Worm (Caenorhabditis elegans): Measurements from ENCODE around the gene K08D8.2.

Gene K08D8.2

DNA sequence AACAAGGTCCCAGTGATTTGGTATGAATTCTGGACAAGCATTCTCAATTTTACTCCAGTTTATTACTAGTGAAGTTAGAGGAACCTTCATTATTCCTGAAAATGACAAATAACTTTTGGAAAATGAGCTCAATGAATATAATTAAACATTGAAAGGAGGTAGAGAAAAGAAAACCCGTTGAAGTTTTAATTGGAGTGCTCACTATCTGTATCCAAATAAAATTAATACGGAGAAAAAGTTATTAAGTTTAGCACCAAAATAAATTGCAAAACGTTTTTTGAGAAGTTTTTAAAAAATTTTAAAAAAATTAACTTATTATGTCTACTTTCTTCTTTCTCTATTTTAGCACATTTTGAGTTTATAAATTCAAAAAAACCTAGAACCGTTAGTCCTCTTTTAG is 43.6 kb downstream of the K08D8.2 start, which contains the start of gene F55G11.1:
Gene F55G11.1, minus strand, starts transcription at position 101 of the 400 bp plus-strand sequence.
- no peak for TF ChIP-seq ztf-4 (tag; optimal IDR thresholded peaks at IDR 0.05)
- no peak for TF ChIP-seq Y55F3AM.14 (GFP tag; optimal IDR thresholded peaks at IDR 0.05)
- no peak for TF ChIP-seq elt-3 (tag; optimal IDR thresholded peaks at IDR 0.05)
- no peak for TF ChIP-seq ama-1 (optimal IDR thresholded peaks at IDR 0.05)
- TF ChIP-seq lin-13 (GFP tag; optimal IDR thresholded peaks at IDR 0.05), result no peak
- TF ChIP-seq nhr-77 (tag; optimal IDR thresholded peaks at IDR 0.05), result no peak
- no peak for TF ChIP-seq elt-1 (tag; optimal IDR thresholded peaks at IDR 0.05)
- TF ChIP-seq gmeb-1 (tag; optimal IDR thresholded peaks at IDR 0.05), result no peak
- no peak for TF ChIP-seq ztf-1 (GFP tag; conservative IDR thresholded peaks at IDR 0.05)
- no peak for TF ChIP-seq nhr-129 (tag; optimal IDR thresholded peaks at IDR 0.05)
- TF ChIP-seq nhr-23 (tag; optimal IDR thresholded peaks at IDR 0.05), result no peak
- TF ChIP-seq lsy-2 (tag; optimal IDR thresholded peaks at IDR 0.05), result no peak
- TF ChIP-seq unc-62 (GFP tag; optimal IDR thresholded peaks at IDR 0.05), result no peak
- TF ChIP-seq aly-2 (tag; optimal IDR thresholded peaks at IDR 0.05), result no peak
- TF ChIP-seq skn-1 (tag; optimal IDR thresholded peaks at IDR 0.05), result no peak
- TF ChIP-seq fos-1 (tag; optimal IDR thresholded peaks at IDR 0.05), result no peak
- TF ChIP-seq mab-5 (tag; optimal IDR thresholded peaks at IDR 0.05), result no peak
- no peak for TF ChIP-seq nhr-10 (tag; optimal IDR thresholded peaks at IDR 0.05)
- TF ChIP-seq sma-3 (GFP tag; optimal IDR thresholded peaks at IDR 0.05), result no peak
- TF ChIP-seq ceh-82 (tag; optimal IDR thresholded peaks at IDR 0.05), result no peak

DNA sequence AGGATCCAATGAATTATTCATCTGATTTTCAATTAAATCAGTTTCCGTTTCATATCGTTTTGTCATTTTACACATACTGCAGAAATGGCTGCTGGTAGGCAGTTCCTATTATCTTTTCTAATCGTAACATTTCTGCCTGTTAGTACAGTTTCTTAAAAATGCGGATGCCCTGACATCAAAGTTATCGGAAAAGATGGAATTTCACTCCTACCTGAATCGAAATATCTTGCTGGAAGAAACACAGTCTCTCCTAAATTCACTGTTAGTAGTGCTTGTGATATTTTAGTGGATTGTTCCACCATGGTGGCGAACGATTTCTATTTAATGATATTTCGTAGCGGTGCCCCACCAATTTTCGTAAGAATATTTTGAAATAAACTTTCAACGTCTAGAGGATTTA is 45.6 kb downstream of the K08D8.2 start, which contains the start of gene F55G11.10:
Gene F55G11.10, plus strand, starts transcription at position 301 of the 400 bp plus-strand sequence.
- no peak for TF ChIP-seq skn-1 (tag; optimal IDR thresholded peaks at IDR 0.05)
- no peak for TF ChIP-seq crh-2 (tag; optimal IDR thresholded peaks at IDR 0.05)
- no peak for TF ChIP-seq egl-27 (tag; optimal IDR thresholded peaks at IDR 0.05)

Measured in whole organism, L2 larva.